Worm (Caenorhabditis elegans) whole organism, L4 larva: ENCODE results near the gene ZK863.1.

Source experiments
- F10B5.3 ChIP-seq: sonication (generic microtip); optimal IDR thresholded peaks from 2 replicates; lab custom pipeline; 2016; ENCODE audit warnings: mild to moderate bottlenecking, missing genetic modification characterization, missing compliant biosample characterization
- F26F4.8 ChIP-seq: fragments of 200-800 bp; sonication (Bioruptor generic); conservative IDR thresholded peaks from 2 replicates; pipeline ENCODE4 v1.3.6; 2022; ENCODE audit warnings: missing genetic modification characterization, missing compliant biosample characterization
- Y105C5A.15 ChIP-seq: fragments of 200-800 bp; sonication (Bioruptor generic); IDR thresholded peaks from 2 replicates; pipeline ENCODE4 v1.3.6; 2022; ENCODE audit warnings: missing genetic modification characterization, missing compliant biosample characterization
- ZK546.5 ChIP-seq, 2 experiments: sonication (generic microtip); optimal IDR thresholded peaks; 2 replicates each; lab custom pipeline; 2017; ENCODE audit warnings: missing biosample characterization in 2 of 2, missing genetic modification characterization in 2 of 2
- attf-4 ChIP-seq: sonication (generic microtip); optimal IDR thresholded peaks from 3 replicates; lab custom pipeline; 2017; ENCODE audit warnings: missing biosample characterization, missing genetic modification characterization
- ceh-62 ChIP-seq: sonication (generic microtip); optimal IDR thresholded peaks from 2 replicates; lab custom pipeline; 2017; ENCODE audit warnings: missing biosample characterization, missing genetic modification characterization
- ces-1 ChIP-seq: fragments of 150-350 bp; sonication (generic microtip); optimal IDR thresholded peaks from 4 replicates; lab custom pipeline; 2014; ENCODE audit warnings: missing biosample characterization, missing genetic modification reagents, missing genetic modification characterization
- daf-16 ChIP-seq, 3 experiments: sonication (generic microtip); optimal IDR thresholded peaks; 2 replicates each; lab custom pipeline; 2016 to 2017; ENCODE audit warnings: missing genetic modification characterization in 3 of 3, missing genetic modification reagents in 3 of 3, mild to moderate bottlenecking in 2 of 3, missing compliant biosample characterization in 2 of 3, missing biosample characterization in 1 of 3, moderate library complexity in 1 of 3
- dmd-8 ChIP-seq: fragments of 200-800 bp; sonication (Bioruptor generic); IDR thresholded peaks from 2 replicates; pipeline ENCODE4 v1.3.6; 2022; ENCODE audit warnings: missing genetic modification characterization, missing compliant biosample characterization
- egl-43 ChIP-seq: fragments of 200-800 bp; sonication (Bioruptor generic); IDR thresholded peaks from 2 replicates; pipeline ENCODE4 v1.3.6; 2022; ENCODE audit warnings: missing genetic modification reagents, missing genetic modification characterization, missing compliant biosample characterization
- fos-1 ChIP-seq: fragments of 150-350 bp; optimal IDR thresholded peaks from 2 replicates; lab custom pipeline; 2014; ENCODE audit warnings: missing biosample characterization, missing genetic modification characterization
- hlh-11 ChIP-seq: fragments of 200-800 bp; sonication (Bioruptor generic); optimal IDR thresholded peaks from 2 replicates; lab custom pipeline; 2018; ENCODE audit warnings: mild to moderate bottlenecking, missing genetic modification characterization, missing compliant biosample characterization
- lin-1 ChIP-seq: fragments of 200-800 bp; sonication (Bioruptor generic); IDR thresholded peaks from 2 replicates; pipeline ENCODE4 v1.3.6; 2022; ENCODE audit warnings: missing genetic modification reagents, missing genetic modification characterization, missing compliant biosample characterization
- lin-29 ChIP-seq: fragments of 200-800 bp; sonication (Bioruptor generic); IDR thresholded peaks from 2 replicates; pipeline ENCODE4 v1.3.6; 2022; ENCODE audit warnings: missing genetic modification reagents, missing genetic modification characterization, missing compliant biosample characterization
- lir-3 ChIP-seq: sonication (generic microtip); optimal IDR thresholded peaks from 2 replicates; lab custom pipeline; 2016; ENCODE audit warnings: mild to moderate bottlenecking, missing genetic modification characterization, missing compliant biosample characterization
- mdl-1 ChIP-seq, 2 experiments: fragments of 150-350 bp in 1 of 2; sonication (generic microtip) in 1 of 2; optimal IDR thresholded peaks; 2 replicates each; lab custom pipeline; 2014 to 2017; ENCODE audit warnings: missing biosample characterization in 2 of 2, missing genetic modification characterization in 2 of 2
- mdt-29 ChIP-seq: fragments of 200-800 bp; sonication (Bioruptor generic); IDR thresholded peaks from 2 replicates; pipeline ENCODE4 v1.3.6; 2022; ENCODE audit warnings: missing genetic modification reagents, missing genetic modification characterization, missing compliant biosample characterization
- mes-2 ChIP-seq: sonication (generic microtip); optimal IDR thresholded peaks from 2 replicates; lab custom pipeline; 2016; ENCODE audit warnings: missing genotype, mild to moderate bottlenecking, missing genetic modification characterization, missing compliant biosample characterization; ENCODE audit not compliant: poor library complexity, severe bottlenecking
- nhr-11 ChIP-seq: fragments of 150-350 bp; optimal IDR thresholded peaks from 2 replicates; lab custom pipeline; 2014; ENCODE audit warnings: missing biosample characterization, missing genetic modification characterization
- nhr-111 ChIP-seq: fragments of 200-800 bp; sonication (Bioruptor generic); optimal IDR thresholded peaks from 2 replicates; lab custom pipeline; 2018; ENCODE audit warnings: mild to moderate bottlenecking, missing genetic modification characterization, missing compliant biosample characterization
- nhr-6 ChIP-seq: fragments of 150-350 bp; optimal IDR thresholded peaks from 2 replicates; lab custom pipeline; 2014; ENCODE audit warnings: missing biosample characterization, missing genetic modification characterization
- nhr-76 ChIP-seq: fragments of 150-350 bp; optimal IDR thresholded peaks from 2 replicates; lab custom pipeline; 2014; ENCODE audit warnings: missing biosample characterization, missing genetic modification characterization
- unc-62 ChIP-seq, 3 experiments: fragments of 150-350 bp in 1 of 3; sonication (generic microtip); optimal IDR thresholded peaks in 2 of 3; peaks in 1 of 3; 1 replicate in 1 of 3; 2 replicates in 2 of 3; lab custom pipeline; 2014 to 2017; ENCODE audit warnings: missing biosample characterization in 3 of 3, missing genetic modification characterization in 3 of 3, missing genetic modification reagents in 3 of 3, missing genotype in 1 of 3
- zag-1 ChIP-seq: fragments of 150-350 bp; optimal IDR thresholded peaks from 2 replicates; lab custom pipeline; 2014; ENCODE audit warnings: missing biosample characterization, missing genetic modification characterization
- zfp-3 ChIP-seq: fragments of 200-800 bp; sonication (Bioruptor generic); conservative IDR thresholded peaks from 2 replicates; pipeline ENCODE4 v1.3.6; 2022; ENCODE audit warnings: missing genetic modification reagents, missing genetic modification characterization, missing compliant biosample characterization
- zip-2 ChIP-seq: fragments of 150-350 bp; optimal IDR thresholded peaks from 2 replicates; lab custom pipeline; 2014; ENCODE audit warnings: missing biosample characterization, missing genetic modification characterization
- ztf-7 ChIP-seq: fragments of 150-350 bp; optimal IDR thresholded peaks from 2 replicates; lab custom pipeline; 2014; ENCODE audit warnings: missing biosample characterization, missing genetic modification characterization

ZK863.1 gene

ce11 chrV:12184308-12184999 lies 14.4 kb upstream of the ZK863.1 start, which contains the start of gene srd-4 (continued):
- TF ChIP-seq F10B5.3 (tag; lab: Kevin White, UChicago) (no peak), nhr-11 (tag; lab: Kevin White, UChicago) (no peak), hlh-11 (tag; lab: Kevin White, UChicago) (no peak), Y105C5A.15 (GFP tag; lab: Robert Waterston, UW) (no peak), dmd-8 (GFP tag; lab: Robert Waterston, UW) (no peak), nhr-6 (tag; lab: Kevin White, UChicago) (no peak), F26F4.8 (GFP tag; lab: Robert Waterston, UW) (no peak), ZK546.5 (tag; optimal IDR thresholded peaks at IDR 0.05; lab: Kevin White, UChicago) (no peak), lir-3 (tag; lab: Kevin White, UChicago) (no peak), lin-1 (GFP tag; lab: Robert Waterston, UW) (no peak), ztf-7 (tag; lab: Kevin White, UChicago) (no peak), lin-29 (GFP tag; lab: Robert Waterston, UW) (no peak), egl-43 (GFP tag; lab: Robert Waterston, UW) (no peak), ceh-62 (tag; lab: Kevin White, UChicago) (no peak), mes-2 (tag; lab: Kevin White, UChicago) (peak; percentile 19), daf-16 (GFP tag; optimal IDR thresholded peaks at IDR 0.05; lab: Kevin White, UChicago) (no peak), daf-16 (tag; optimal IDR thresholded peaks at IDR 0.05; lab: Kevin White, UChicago) (peak; percentile 25)
- TF ChIP-seq, all 104 proteins: peak for 5

DNA sequence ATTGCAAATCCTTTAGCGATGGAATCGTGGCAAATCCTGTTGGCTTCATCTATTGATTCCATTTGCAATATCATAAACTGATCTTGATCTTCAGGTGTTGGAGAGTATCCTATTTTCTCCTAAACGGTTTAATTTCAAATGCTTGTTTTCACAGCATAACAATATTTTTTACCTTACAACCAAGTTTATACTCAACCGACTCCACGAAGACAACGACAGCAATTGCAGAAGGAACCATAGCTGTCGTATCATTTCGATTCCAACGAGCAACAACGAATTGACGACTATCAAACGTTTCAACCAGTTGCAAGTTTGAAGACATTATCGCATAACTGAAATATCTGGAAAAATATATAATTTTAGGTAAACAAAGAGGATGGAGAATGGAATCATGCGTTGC lies 13.8 kb upstream of the ZK863.1 start, which contains the start of gene usip-1:
Gene usip-1 (minus strand): TSS at position 341 of the 400 bp plus-strand sequence.
- TF ChIP-seq Y105C5A.15 (GFP tag; lab: Robert Waterston, UW) (no peak), fos-1 (tag; lab: Kevin White, UChicago) (no peak), zip-2 (tag; lab: Kevin White, UChicago) (no peak), mdt-29 (GFP tag; lab: Robert Waterston, UW) (no peak), unc-62 (GFP tag; optimal IDR thresholded peaks at IDR 0.05 in 1 of 2; lab: Kevin White, UChicago) (peak in 1 of 2 experiments; percentile 96), unc-62 (tag; optimal IDR thresholded peaks at IDR 0.05; lab: Kevin White, UChicago) (no peak)

- TF ChIP-seq ces-1 (GFP tag; lab: Kevin White, UChicago): no peak
- TF ChIP-seq nhr-76 (tag; lab: Kevin White, UChicago): no peak
- no peak for TF ChIP-seq fos-1 (tag; lab: Kevin White, UChicago)
- no peak for TF ChIP-seq zfp-3 (GFP tag; lab: Robert Waterston, UW)
- no peak for TF ChIP-seq zag-1
- no peak for TF ChIP-seq mdt-29 (GFP tag; lab: Robert Waterston, UW)
- TF ChIP-seq lir-3 (tag; lab: Kevin White, UChicago): no peak
Measured at ce11 chrV:12181310-12181709, 11.3 kb upstream of the ZK863.1 start, which contains the start of gene elpc-3. Gene elpc-3 (minus strand): TSS chrV:12181410.

- TF ChIP-seq unc-62 (GFP tag; optimal IDR thresholded peaks at IDR 0.05 in 1 of 2; lab: Kevin White, UChicago): peak in 1 of 2 experiments; percentile 47
- no peak for TF ChIP-seq unc-62 (tag; optimal IDR thresholded peaks at IDR 0.05; lab: Kevin White, UChicago)
- TF ChIP-seq F10B5.3 (tag; lab: Kevin White, UChicago): no peak
Measured at ce11 chrV:12179338-12179737, 9.3 kb upstream of the ZK863.1 start, which contains the start of gene clec-224. Gene clec-224 (minus strand): TSS chrV:12179438.

DNA sequence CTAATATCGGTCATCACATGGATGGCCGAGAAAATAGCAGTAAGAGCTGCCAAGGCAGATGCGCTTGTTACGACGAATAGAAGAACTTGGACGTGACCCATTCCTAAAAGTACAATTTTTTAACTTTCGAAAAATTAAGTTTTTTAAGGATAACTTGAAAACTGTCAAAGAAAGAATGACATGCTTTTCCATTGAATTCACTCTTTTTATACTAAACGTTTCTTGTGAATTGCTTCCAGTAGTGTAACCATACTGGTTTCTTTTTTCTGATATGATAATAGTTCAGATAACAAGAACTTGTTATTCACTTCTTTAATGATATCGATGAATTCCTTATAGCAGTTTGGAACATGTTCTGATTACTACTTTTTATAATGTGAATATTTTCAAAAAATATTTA lies 2.4 kb downstream of the ZK863.1 start, which contains the start of gene col-37:
Gene col-37 (minus strand): TSS at position 101 of the 400 bp plus-strand sequence.
- TF ChIP-seq mdl-1 (tag; optimal IDR thresholded peaks at IDR 0.05; lab: Kevin White, UChicago) (peak in 1 of 2 experiments; percentile 16), attf-4 (no peak), ZK546.5 (tag; optimal IDR thresholded peaks at IDR 0.05; lab: Kevin White, UChicago) (no peak), nhr-111 (GFP tag; lab: Kevin White, UChicago) (no peak), lin-1 (GFP tag; lab: Robert Waterston, UW) (no peak), F26F4.8 (GFP tag; lab: Robert Waterston, UW) (no peak)
